Fruit fly (Drosophila melanogaster): ENCODE results near the gene CG46412.

CG46412 gene

dm6 chr3L:11556637-11557036 is 7.2 kb downstream of the CG46412 start:
- TF ChIP-seq CG17801 (GFP tag; optimal IDR thresholded peaks at IDR 0.05; ENCODE audit: partially characterized antibody): no peak

dm6 chr3L:11555662-11556460 is 8.0 kb downstream of the CG46412 start:
- no peak for TF ChIP-seq CG17801 (GFP tag; optimal IDR thresholded peaks at IDR 0.05; ENCODE audit: partially characterized antibody)

- TF ChIP-seq CG17801 (GFP tag; optimal IDR thresholded peaks at IDR 0.05; ENCODE audit: partially characterized antibody): no peak
Measured at dm6 chr3L:11554796-11555195, 9.1 kb downstream of the CG46412 start.

- TF ChIP-seq CG17801 (GFP tag; optimal IDR thresholded peaks at IDR 0.05; ENCODE audit: partially characterized antibody): peak; percentile 68
Measured at dm6 chr3L:11554338-11554737, 9.5 kb downstream of the CG46412 start.

- TF ChIP-seq CG17801 (GFP tag; optimal IDR thresholded peaks at IDR 0.05; ENCODE audit: partially characterized antibody): no peak
Measured at dm6 chr3L:11553672-11554068, 10.2 kb downstream of the CG46412 start.

- peak; percentile 72 for TF ChIP-seq CG17801 (GFP tag; optimal IDR thresholded peaks at IDR 0.05; ENCODE audit: partially characterized antibody)
Measured at dm6 chr3L:11552996-11553671, 10.7 kb downstream of the CG46412 start.

dm6 chr3L:11551949-11552348 is 11.9 kb downstream of the CG46412 start:
- TF ChIP-seq CG17801 (GFP tag; optimal IDR thresholded peaks at IDR 0.05; ENCODE audit: partially characterized antibody): no peak

dm6 chr3L:11550359-11551056 is 13.4 kb downstream of the CG46412 start:
- TF ChIP-seq CG17801 (GFP tag; optimal IDR thresholded peaks at IDR 0.05; ENCODE audit: partially characterized antibody): no peak

dm6 chr3L:11549432-11549831 is 14.4 kb downstream of the CG46412 start:
- no peak for TF ChIP-seq CG17801 (GFP tag; optimal IDR thresholded peaks at IDR 0.05; ENCODE audit: partially characterized antibody)

dm6 chr3L:11548009-11548408 is 15.9 kb downstream of the CG46412 start:
- TF ChIP-seq CG17801 (GFP tag; optimal IDR thresholded peaks at IDR 0.05; ENCODE audit: partially characterized antibody): no peak

- TF ChIP-seq CG17801 (GFP tag; optimal IDR thresholded peaks at IDR 0.05; ENCODE audit: partially characterized antibody): peak; percentile 84
Measured at dm6 chr3L:11547302-11547994, 16.4 kb downstream of the CG46412 start.

- no peak for TF ChIP-seq CG17801 (GFP tag; optimal IDR thresholded peaks at IDR 0.05; ENCODE audit: partially characterized antibody)
Measured at dm6 chr3L:11543681-11544299, 20.1 kb downstream of the CG46412 start.

- TF ChIP-seq CG17801 (GFP tag; optimal IDR thresholded peaks at IDR 0.05; ENCODE audit: partially characterized antibody): no peak
Measured at dm6 chr3L:11542948-11543347, 20.9 kb downstream of the CG46412 start.

dm6 chr3L:11542437-11542836 is 21.4 kb downstream of the CG46412 start:
- no peak for TF ChIP-seq CG17801 (GFP tag; optimal IDR thresholded peaks at IDR 0.05; ENCODE audit: partially characterized antibody)

dm6 chr3L:11540330-11540702 is 23.6 kb downstream of the CG46412 start:
- no peak for TF ChIP-seq CG17801 (GFP tag; optimal IDR thresholded peaks at IDR 0.05; ENCODE audit: partially characterized antibody)

All from ovary, adult (tissue).